Fruit fly (Drosophila melanogaster) whole organism, wandering third instar larva: ENCODE results near the gene Unr.
A peak's percentile ranks its signal among the peaks of the same experiment; 100 is the strongest.

Experiments used
- Abd-B ChIP-seq: fragments of >200 bp; optimal IDR thresholded peaks from 2 replicates; lab custom pipeline; 2017; ENCODE audit warnings: missing biosample characterization, missing genetic modification characterization
- CG32264 ChIP-seq: fragments of 200-800 bp; sonication (Bioruptor generic); optimal IDR thresholded peaks from 2 replicates; lab custom pipeline; 2016; ENCODE audit warnings: missing biosample characterization, missing genetic modification characterization
- CG9705 ChIP-seq: fragments of 200-800 bp; sonication (Bioruptor generic); optimal IDR thresholded peaks from 2 replicates; lab custom pipeline; 2018; ENCODE audit warnings: missing biosample characterization, mild to moderate bottlenecking, missing genetic modification characterization
- CrebA ChIP-seq: fragments of 200-800 bp; sonication (Bioruptor generic); optimal IDR thresholded peaks from 2 replicates; lab custom pipeline; 2016; ENCODE audit warnings: missing biosample characterization, mild to moderate bottlenecking, missing genetic modification characterization, borderline replicate concordance
- Dfd ChIP-seq: fragments of >200 bp; optimal IDR thresholded peaks from 2 replicates; lab custom pipeline; 2017; ENCODE audit warnings: missing biosample characterization, missing genetic modification characterization
- Dif ChIP-seq: fragments of 200-275, 200-300 bp; sonication (Bioruptor generic); optimal IDR thresholded peaks from 2 replicates; lab custom pipeline; 2018; ENCODE audit warnings: missing biosample characterization, missing genetic modification characterization; ENCODE audit not compliant: partially characterized antibody
- GATAd ChIP-seq: sonication (Bioruptor generic); optimal IDR thresholded peaks from 2 replicates; lab custom pipeline; 2016; ENCODE audit warnings: missing biosample characterization, missing genetic modification characterization
- HLH106 ChIP-seq: fragments of 200-800 bp; optimal IDR thresholded peaks from 3 replicates; lab custom pipeline; 2019; ENCODE audit warnings: missing biosample characterization, mild to moderate bottlenecking, missing genetic modification characterization, moderate library complexity
- Hnf4 ChIP-seq: fragments of 200-800 bp; sonication (Bioruptor generic); optimal IDR thresholded peaks from 2 replicates; lab custom pipeline; 2016; ENCODE audit warnings: missing biosample characterization, mild to moderate bottlenecking, missing genetic modification characterization
- Hr78 ChIP-seq: fragments of >200 bp; optimal IDR thresholded peaks from 2 replicates; lab custom pipeline; 2017; ENCODE audit warnings: missing biosample characterization, missing genetic modification characterization
- Hr83 ChIP-seq: fragments of 200-300 bp; sonication (Bioruptor generic); optimal IDR thresholded peaks from 2 replicates; lab custom pipeline; 2016; ENCODE audit warnings: missing biosample characterization, mild to moderate bottlenecking, missing genetic modification characterization, moderate library complexity; ENCODE audit not compliant: poor library complexity, severe bottlenecking
- Jra ChIP-seq: sonication (Bioruptor generic); optimal IDR thresholded peaks from 2 replicates; lab custom pipeline; 2016; ENCODE audit warnings: missing biosample characterization, missing genetic modification characterization
- Mio ChIP-seq: sonication (Bioruptor generic); optimal IDR thresholded peaks from 2 replicates; lab custom pipeline; 2016; ENCODE audit warnings: missing biosample characterization, missing genetic modification characterization
- Myc ChIP-seq: fragments of >200 bp; optimal IDR thresholded peaks from 2 replicates; lab custom pipeline; 2017
- N ChIP-seq: fragments of >200 bp; optimal IDR thresholded peaks from 2 replicates; lab custom pipeline; 2018; ENCODE audit warnings: missing biosample characterization, missing external identifiers, missing genetic modification characterization
- OdsH ChIP-seq: fragments of 200-800 bp; sonication (Bioruptor generic); optimal IDR thresholded peaks from 2 replicates; lab custom pipeline; 2016; ENCODE audit warnings: missing biosample characterization, mild to moderate bottlenecking, missing genetic modification characterization
- Rel ChIP-seq, 2 experiments: fragments of 200-800 bp; sonication (Bioruptor generic) in 1 of 2; optimal IDR thresholded peaks; 2 replicates in 1 of 2; 3 replicates in 1 of 2; lab custom pipeline; 2016 to 2019; ENCODE audit warnings: mild to moderate bottlenecking in 2 of 2, missing biosample characterization in 2 of 2, missing genetic modification characterization in 2 of 2, moderate library complexity in 1 of 2
- Sp1 ChIP-seq: fragments of 200-800 bp; sonication (Bioruptor generic); optimal IDR thresholded peaks from 3 replicates; lab custom pipeline; 2019; ENCODE audit warnings: missing biosample characterization, mild to moderate bottlenecking, missing genetic modification characterization, moderate library complexity
- Vsx2 ChIP-seq: fragments of 200-300, 225-300 bp; sonication (Bioruptor generic); optimal IDR thresholded peaks from 2 replicates; lab custom pipeline; 2018; ENCODE audit warnings: missing biosample characterization, missing genetic modification characterization; ENCODE audit not compliant: partially characterized antibody
- br ChIP-seq: fragments of 200-800 bp; sonication (Bioruptor generic); optimal IDR thresholded peaks from 2 replicates; lab custom pipeline; 2016; ENCODE audit warnings: missing biosample characterization, missing genetic modification characterization
- brk ChIP-seq: fragments of 200-800 bp; sonication (Bioruptor generic); optimal IDR thresholded peaks from 2 replicates; lab custom pipeline; 2016; ENCODE audit warnings: missing biosample characterization, mild to moderate bottlenecking, missing genetic modification characterization
- dl ChIP-seq, 2 experiments: fragments of 175-275, 200-275 bp in 1 of 2; fragments of 200-275 bp in 1 of 2; sonication (Bioruptor generic); optimal IDR thresholded peaks; lab custom pipeline; 2018; ENCODE audit warnings: mild to moderate bottlenecking in 2 of 2, missing biosample characterization in 2 of 2, missing genetic modification characterization in 2 of 2, moderate library complexity in 2 of 2; ENCODE audit not compliant: partially characterized antibody in 2 of 2, insufficient read depth in 1 of 2
- dmrt93B ChIP-seq: fragments of 200-800 bp; sonication (Bioruptor generic); optimal IDR thresholded peaks from 2 replicates; lab custom pipeline; 2018; ENCODE audit warnings: missing biosample characterization, mild to moderate bottlenecking, missing genetic modification characterization
- dsf ChIP-seq: sonication (Bioruptor generic); optimal IDR thresholded peaks from 2 replicates; lab custom pipeline; 2016; ENCODE audit warnings: missing biosample characterization, missing genetic modification characterization, borderline replicate concordance
- ey ChIP-seq: fragments of 200-800 bp; sonication (Bioruptor generic); optimal IDR thresholded peaks from 2 replicates; lab custom pipeline; 2016; ENCODE audit warnings: missing biosample characterization, missing genetic modification characterization
- foxo ChIP-seq, 2 experiments: fragments of 200-800 bp; sonication (Bioruptor generic); optimal IDR thresholded peaks; 2 replicates in 1 of 2; 3 replicates in 1 of 2; lab custom pipeline; 2016 to 2017; ENCODE audit warnings: missing biosample characterization in 2 of 2, missing genetic modification characterization in 2 of 2
- fru ChIP-seq: fragments of 200-800 bp; sonication (Bioruptor generic); optimal IDR thresholded peaks from 3 replicates; lab custom pipeline; 2016; ENCODE audit warnings: missing biosample characterization, mild to moderate bottlenecking, missing genetic modification characterization
- h ChIP-seq: fragments of 200-800 bp; sonication (Bioruptor generic); optimal IDR thresholded peaks from 3 replicates; lab custom pipeline; 2016; ENCODE audit warnings: missing biosample characterization, mild to moderate bottlenecking, missing genetic modification characterization
- jim ChIP-seq: fragments of 175-275, 200-325 bp; sonication (Bioruptor generic); optimal IDR thresholded peaks from 2 replicates; lab custom pipeline; 2016; ENCODE audit warnings: missing biosample characterization, mild to moderate bottlenecking, missing genetic modification characterization
- lola ChIP-seq: fragments of >200 bp; optimal IDR thresholded peaks from 2 replicates; lab custom pipeline; 2017; ENCODE audit warnings: missing biosample characterization, missing genetic modification characterization
- pan ChIP-seq: fragments of >200 bp; optimal IDR thresholded peaks from 2 replicates; lab custom pipeline; 2017
- psq ChIP-seq: fragments of 200-800 bp; sonication (Bioruptor generic); optimal IDR thresholded peaks from 3 replicates; lab custom pipeline; 2017; ENCODE audit warnings: missing biosample characterization, mild to moderate bottlenecking, missing genetic modification characterization, moderate library complexity
- rgr ChIP-seq: fragments of 200-800 bp; sonication (Bioruptor generic); optimal IDR thresholded peaks from 3 replicates; lab custom pipeline; 2016; ENCODE audit warnings: missing biosample characterization, mild to moderate bottlenecking, missing genetic modification characterization
- sage ChIP-seq: fragments of 200-800 bp; sonication (Bioruptor generic); optimal IDR thresholded peaks from 2 replicates; lab custom pipeline; 2016; ENCODE audit warnings: missing biosample characterization, mild to moderate bottlenecking, missing genetic modification characterization
- sv ChIP-seq: fragments of 200-800 bp; sonication (Bioruptor generic); optimal IDR thresholded peaks from 3 replicates; lab custom pipeline; 2016; ENCODE audit warnings: missing biosample characterization, missing genetic modification characterization
- tai ChIP-seq: sonication (Bioruptor generic); optimal IDR thresholded peaks from 2 replicates; lab custom pipeline; 2016; ENCODE audit warnings: missing biosample characterization, missing genetic modification characterization
- usp ChIP-seq: fragments of >200 bp; optimal IDR thresholded peaks from 2 replicates; lab custom pipeline; 2017; ENCODE audit warnings: missing biosample characterization, missing genetic modification characterization
- woc ChIP-seq: sonication (Bioruptor generic); optimal IDR thresholded peaks from 2 replicates; lab custom pipeline; 2016; ENCODE audit warnings: missing biosample characterization, mild to moderate bottlenecking, missing genetic modification characterization

Gene Unr

dm6 chr3L:8451966-8452620, 9.9 kb upstream of the Unr start:
- TF ChIP-seq OdsH (GFP tag; lab: Kevin White, UChicago) = no peak
- TF ChIP-seq sv (GFP tag; lab: Kevin White, UChicago) = no peak
- TF ChIP-seq GATAd (GFP tag; lab: Kevin White, UChicago) = no peak
- TF ChIP-seq Mio (GFP tag; lab: Kevin White, UChicago) = no peak
- no peak for TF ChIP-seq dsf (GFP tag; lab: Kevin White, UChicago)
- no peak for TF ChIP-seq fru (GFP tag; lab: Kevin White, UChicago)
- no peak for TF ChIP-seq CG9705 (GFP tag; lab: Kevin White, UChicago)
- TF ChIP-seq h (GFP tag; lab: Kevin White, UChicago) = no peak
- TF ChIP-seq foxo (GFP tag; optimal IDR thresholded peaks at IDR 0.05; lab: Kevin White, UChicago) = no peak
- no peak for TF ChIP-seq Sp1 (GFP tag; lab: Kevin White, UChicago)
- TF ChIP-seq sage = no peak
- no peak for TF ChIP-seq br (GFP tag; lab: Kevin White, UChicago)
- no peak for TF ChIP-seq CG32264 (GFP tag; lab: Kevin White, UChicago)

dm6 chr3L:8450747-8451146, 8.6 kb upstream of the Unr start:
- TF ChIP-seq Rel (GFP tag; optimal IDR thresholded peaks at IDR 0.05; lab: Kevin White, UChicago) (no peak), Rel (tag; optimal IDR thresholded peaks at IDR 0.05; lab: Kevin White, UChicago) (no peak), ey (GFP tag; lab: Kevin White, UChicago) (no peak), Dfd (GFP tag; lab: Kevin White, UChicago) (peak; percentile 75), woc (GFP tag; lab: Kevin White, UChicago) (no peak), Hnf4 (GFP tag; lab: Kevin White, UChicago) (no peak)

dm6 chr3L:8449800-8450690, 7.9 kb upstream of the Unr start, which contains the start of gene Gug:
Gug (plus strand) TSS chr3L:8449922.
- TF ChIP-seq CrebA (GFP tag; lab: Kevin White, UChicago) (peak; percentile 53), N (GFP tag; lab: Kevin White, UChicago) (peak; percentile 57), psq (GFP tag; lab: Kevin White, UChicago) (no peak), Dfd (GFP tag; lab: Kevin White, UChicago) (peak; percentile 11), dl (GFP tag; optimal IDR thresholded peaks at IDR 0.05; lab: Kevin White, UChicago; ENCODE audit: insufficient read depth in 1 of 2, partially characterized antibody in 2 of 2) (no peak), lola (GFP tag; lab: Kevin White, UChicago) (no peak), Rel (GFP tag; optimal IDR thresholded peaks at IDR 0.05; lab: Kevin White, UChicago) (no peak), Rel (tag; optimal IDR thresholded peaks at IDR 0.05; lab: Kevin White, UChicago) (peak; percentile 40), Sp1 (GFP tag; lab: Kevin White, UChicago) (peak; percentile 83), tai (no peak), brk (GFP tag; lab: Kevin White, UChicago) (no peak), pan (lab: Kevin White, UChicago) (no peak), sage (peak; percentile 35), ey (GFP tag; lab: Kevin White, UChicago) (no peak), Hnf4 (GFP tag; lab: Kevin White, UChicago) (no peak), woc (GFP tag; lab: Kevin White, UChicago) (peak; percentile 2), usp (no peak), dmrt93B (GFP tag; lab: Kevin White, UChicago) (no peak), br (GFP tag; lab: Kevin White, UChicago) (peak; percentile 12), jim (peak; percentile 64), Abd-B (GFP tag; lab: Kevin White, UChicago) (no peak), Mio (GFP tag; lab: Kevin White, UChicago) (no peak), Vsx2 (GFP tag; lab: Kevin White, UChicago) (no peak), CG32264 (GFP tag; lab: Kevin White, UChicago) (no peak), rgr (no peak), Hr83 (GFP tag; lab: Kevin White, UChicago) (peak; percentile 3), OdsH (GFP tag; lab: Kevin White, UChicago) (peak; percentile 9), GATAd (GFP tag; lab: Kevin White, UChicago) (no peak), Dif (peak; percentile 33), Jra (GFP tag; lab: Kevin White, UChicago) (no peak), sv (GFP tag; lab: Kevin White, UChicago) (no peak), foxo (GFP tag; optimal IDR thresholded peaks at IDR 0.05; lab: Kevin White, UChicago) (no peak), HLH106 (tag; lab: Kevin White, UChicago) (no peak), h (GFP tag; lab: Kevin White, UChicago) (peak; percentile 57), Hr78 (GFP tag; lab: Kevin White, UChicago) (no peak), CG9705 (GFP tag; lab: Kevin White, UChicago) (peak; percentile 6), dsf (GFP tag; lab: Kevin White, UChicago) (no peak), fru (GFP tag; lab: Kevin White, UChicago) (no peak), Myc (lab: Kevin White, UChicago) (peak; percentile 7)
- TF ChIP-seq, all 38 proteins: peak for 15
